Worm (Caenorhabditis elegans) whole organism, L4/young adult: ENCODE results near the gene mrpl-32.

Experiments
- W03F9.2 ChIP-seq: fragments of 150-350 bp; optimal IDR thresholded peaks from 2 replicates; lab custom pipeline; 2014; ENCODE audit warnings: missing biosample characterization, missing genetic modification characterization
- dao-5 ChIP-seq: sonication (generic microtip); optimal IDR thresholded peaks from 2 replicates; lab custom pipeline; 2016; ENCODE audit warnings: missing genotype, missing genetic modification characterization, moderate library complexity, missing compliant biosample characterization
- him-1 ChIP-seq: sonication (generic microtip); optimal IDR thresholded peaks from 2 replicates; lab custom pipeline; 2016; ENCODE audit warnings: missing genotype, missing genetic modification reagents, missing genetic modification characterization, missing compliant biosample characterization

- TF ChIP-seq dao-5 (tag; lab: Kevin White, UChicago) (no peak), him-1 (tag; lab: Kevin White, UChicago) (no peak), W03F9.2 (no peak)
These were observed 18.0 kb downstream of the mrpl-32 start for ce11 chrIII:8467520-8467919.
